Fruit fly (Drosophila melanogaster) whole organism, embryonic: ENCODE results near the gene Nlg2.
A peak's percentile ranks its signal among the peaks of the same experiment; 100 is the strongest.

Experiments
- Abd-B ChIP-seq: fragments of 200-800 bp; sonication (Bioruptor generic); optimal IDR thresholded peaks from 2 replicates; lab custom pipeline; 2018; ENCODE audit warnings: missing biosample characterization, mild to moderate bottlenecking, missing genetic modification characterization, moderate library complexity
- BEAF-32 ChIP-seq: fragments of 200-800 bp; sonication (Bioruptor generic); optimal IDR thresholded peaks from 3 replicates; lab custom pipeline; 2017; ENCODE audit warnings: missing biosample characterization, missing genetic modification characterization, mild to moderate bottlenecking, moderate library complexity, missing genetic modification reagents
- CG11723 ChIP-seq: fragments of 200-800 bp; sonication (Bioruptor generic); optimal IDR thresholded peaks from 2 replicates; lab custom pipeline; 2017; ENCODE audit warnings: missing biosample characterization, mild to moderate bottlenecking, missing genetic modification characterization
- CG12104 ChIP-seq: fragments of 200-800 bp; sonication (Bioruptor generic); optimal IDR thresholded peaks from 3 replicates; lab custom pipeline; 2016; ENCODE audit warnings: missing biosample characterization, missing genetic modification characterization
- CG12391 ChIP-seq: fragments of 200-800 bp; sonication (Bioruptor generic); optimal IDR thresholded peaks from 3 replicates; lab custom pipeline; 2018; ENCODE audit warnings: missing biosample characterization, mild to moderate bottlenecking, missing genetic modification characterization, moderate library complexity
- CG13287 ChIP-seq: fragments of 200-800 bp; sonication (Bioruptor generic); IDR thresholded peaks from 2 replicates; pipeline ENCODE4 v1.3.6; 2022; ENCODE audit warnings: missing biosample characterization, missing genetic modification characterization; ENCODE audit not compliant: partially characterized antibody
- CG1603 ChIP-seq: fragments of 200-800 bp; sonication (Bioruptor generic); optimal IDR thresholded peaks from 2 replicates; lab custom pipeline; 2019; ENCODE audit warnings: missing biosample characterization, mild to moderate bottlenecking, missing genetic modification characterization, moderate library complexity
- CG16813 ChIP-seq: fragments of 200-800 bp; sonication (Bioruptor generic); IDR thresholded peaks from 3 replicates; pipeline ENCODE4 v1.3.6; 2022; ENCODE audit warnings: missing biosample characterization, missing genetic modification characterization; ENCODE audit not compliant: partially characterized antibody
- CG17186 ChIP-seq: fragments of 200-800 bp; sonication (Bioruptor generic); optimal IDR thresholded peaks from 3 replicates; lab custom pipeline; 2017; ENCODE audit warnings: missing biosample characterization, missing genetic modification reagents, missing genetic modification characterization
- CG17912 ChIP-seq: fragments of 200-800 bp; sonication (Bioruptor generic); optimal IDR thresholded peaks from 2 replicates; lab custom pipeline; 2018; ENCODE audit warnings: missing biosample characterization, mild to moderate bottlenecking, missing genetic modification characterization
- CG18262 ChIP-seq: fragments of 200-800 bp; optimal IDR thresholded peaks from 3 replicates; lab custom pipeline; 2019; ENCODE audit warnings: missing biosample characterization, mild to moderate bottlenecking, missing genetic modification characterization, moderate library complexity
- CG2116 ChIP-seq: fragments of 200-800 bp; sonication (Bioruptor generic); optimal IDR thresholded peaks from 3 replicates; lab custom pipeline; 2018; ENCODE audit warnings: missing biosample characterization, mild to moderate bottlenecking, missing genetic modification characterization
- CG32767 ChIP-seq: fragments of 200-800 bp; sonication (Bioruptor generic); IDR thresholded peaks from 2 replicates; pipeline ENCODE4 v1.3.6; 2022; ENCODE audit warnings: missing biosample characterization, missing genetic modification characterization
- CG33213 ChIP-seq: fragments of 200-800 bp; sonication (Bioruptor generic); optimal IDR thresholded peaks from 3 replicates; lab custom pipeline; 2016; ENCODE audit warnings: missing biosample characterization, missing genetic modification characterization
- CG4617 ChIP-seq: fragments of 200-800 bp; sonication (Bioruptor generic); optimal IDR thresholded peaks from 3 replicates; lab custom pipeline; 2016; ENCODE audit warnings: missing biosample characterization, missing genetic modification characterization, borderline replicate concordance
- CG6791 ChIP-seq: fragments of 200-800 bp; sonication (Bioruptor generic); IDR thresholded peaks from 3 replicates; pipeline ENCODE4 v1.3.6; 2022; ENCODE audit warnings: missing biosample characterization, missing genetic modification characterization; ENCODE audit not compliant: partially characterized antibody
- CG8290 ChIP-seq, 3 experiments: fragments of 200-800 bp; sonication (Bioruptor generic); optimal IDR thresholded peaks; 2 replicates each; lab custom pipeline; 2016 to 2019; ENCODE audit warnings: missing biosample characterization in 3 of 3, missing genetic modification characterization in 3 of 3, mild to moderate bottlenecking in 2 of 3, moderate library complexity in 1 of 3
- CG8924 ChIP-seq: fragments of 200-800 bp; optimal IDR thresholded peaks from 3 replicates; lab custom pipeline; 2019; ENCODE audit warnings: missing biosample characterization, mild to moderate bottlenecking, missing genetic modification characterization, moderate library complexity
- CG9797 ChIP-seq: fragments of 200-800 bp; sonication (Bioruptor generic); optimal IDR thresholded peaks from 3 replicates; lab custom pipeline; 2018; ENCODE audit warnings: missing biosample characterization, mild to moderate bottlenecking, missing genetic modification characterization
- CHES-1-like ChIP-seq: fragments of 200-800 bp; sonication (Bioruptor generic); optimal IDR thresholded peaks from 2 replicates; lab custom pipeline; 2016; ENCODE audit warnings: missing biosample characterization, missing genetic modification characterization
- CTCF ChIP-seq: fragments of 200-800 bp; sonication (Bioruptor generic); optimal IDR thresholded peaks from 2 replicates; lab custom pipeline; 2017; ENCODE audit warnings: missing biosample characterization, mild to moderate bottlenecking, missing genetic modification characterization, moderate library complexity
- CoRest ChIP-seq: fragments of 200-800 bp; sonication (Bioruptor generic); optimal IDR thresholded peaks from 3 replicates; lab custom pipeline; 2018; ENCODE audit warnings: missing biosample characterization, mild to moderate bottlenecking, missing genetic modification characterization, moderate library complexity
- Dll ChIP-seq: fragments of 200-800 bp; sonication (Bioruptor generic); IDR thresholded peaks from 4 replicates; pipeline ENCODE4 v1.3.6; 2022; ENCODE audit warnings: missing biosample characterization, missing genetic modification characterization; ENCODE audit not compliant: partially characterized antibody
- E2f1 ChIP-seq: fragments of 200-800 bp; sonication (Bioruptor generic); IDR thresholded peaks from 2 replicates; pipeline ENCODE4 v1.3.6; 2022; ENCODE audit warnings: missing biosample characterization, missing genetic modification characterization
- E2f2 ChIP-seq: fragments of 200-800 bp; sonication (Bioruptor generic); IDR thresholded peaks from 2 replicates; pipeline ENCODE4 v1.3.6; 2022; ENCODE audit warnings: missing biosample characterization, missing genetic modification characterization
- Elba2 ChIP-seq: fragments of 200-800 bp; sonication (Bioruptor generic); optimal IDR thresholded peaks from 3 replicates; lab custom pipeline; 2016; ENCODE audit warnings: missing biosample characterization, missing genetic modification characterization
- Ets65A ChIP-seq: fragments of 200-800 bp; sonication (Bioruptor generic); peaks from one replicate; lab custom pipeline; 2016; ENCODE audit warnings: missing biosample characterization, missing genetic modification characterization
- HmgD ChIP-seq: fragments of 200-800 bp; sonication (Bioruptor generic); optimal IDR thresholded peaks from 3 replicates; lab custom pipeline; 2016; ENCODE audit warnings: missing biosample characterization, missing genetic modification characterization
- HmgZ ChIP-seq: fragments of 200-800 bp; sonication (Bioruptor generic); optimal IDR thresholded peaks from 2 replicates; lab custom pipeline; 2018; ENCODE audit warnings: missing biosample characterization, mild to moderate bottlenecking, missing genetic modification characterization
- Hmx ChIP-seq: fragments of 200-800 bp; sonication (Bioruptor generic); optimal IDR thresholded peaks from 2 replicates; lab custom pipeline; 2016; ENCODE audit warnings: missing biosample characterization, missing genetic modification characterization
- MBD-R2 ChIP-seq: fragments of 200-800 bp; sonication (Bioruptor generic); IDR thresholded peaks from 2 replicates; pipeline ENCODE4 v1.3.6; 2022; ENCODE audit warnings: missing biosample characterization, missing genetic modification characterization
- Max ChIP-seq: fragments of 200-800 bp; sonication (Bioruptor generic); optimal IDR thresholded peaks from 2 replicates; lab custom pipeline; 2016; ENCODE audit warnings: missing biosample characterization, mild to moderate bottlenecking, missing genetic modification characterization
- Med ChIP-seq: fragments of 200-800 bp; sonication (Bioruptor generic); peaks from one replicate; lab custom pipeline; 2016; ENCODE audit warnings: missing biosample characterization, missing genetic modification characterization, mild to moderate bottlenecking, inconsistent platforms, moderate library complexity
- Myb ChIP-seq: fragments of 200-800 bp; sonication (Bioruptor generic); optimal IDR thresholded peaks from 2 replicates; lab custom pipeline; 2016; ENCODE audit warnings: missing biosample characterization, missing genetic modification characterization
- NC2β ChIP-seq: fragments of 200-800 bp; sonication (Bioruptor generic); optimal IDR thresholded peaks from 2 replicates; lab custom pipeline; 2016; ENCODE audit warnings: missing biosample characterization, missing genetic modification characterization
- Opbp ChIP-seq: fragments of 200-800 bp; sonication (Bioruptor generic); IDR thresholded peaks from 3 replicates; pipeline ENCODE4 v1.3.6; 2022; ENCODE audit warnings: missing biosample characterization, missing genetic modification characterization; ENCODE audit not compliant: partially characterized antibody
- Sin3A ChIP-seq: fragments of >200 bp; optimal IDR thresholded peaks from 2 replicates; lab custom pipeline; 2018
- ato ChIP-seq: fragments of 200-800 bp; sonication (Bioruptor generic); IDR thresholded peaks from 2 replicates; pipeline ENCODE4 v1.3.6; 2022; ENCODE audit warnings: missing biosample characterization, missing genetic modification characterization; ENCODE audit not compliant: partially characterized antibody
- bcd ChIP-seq: fragments of 200-800 bp; sonication (Bioruptor generic); optimal IDR thresholded peaks from 2 replicates; lab custom pipeline; 2017; ENCODE audit warnings: missing biosample characterization, mild to moderate bottlenecking, missing genetic modification characterization
- caup ChIP-seq: fragments of 200-800 bp; sonication (Bioruptor generic); optimal IDR thresholded peaks from 3 replicates; lab custom pipeline; 2017; ENCODE audit warnings: missing biosample characterization, mild to moderate bottlenecking, missing genetic modification characterization, moderate library complexity; ENCODE audit not compliant: severe bottlenecking
- cwo ChIP-seq: fragments of 200-800 bp; sonication (Bioruptor generic); optimal IDR thresholded peaks from 3 replicates; lab custom pipeline; 2017; ENCODE audit warnings: missing biosample characterization, missing genetic modification characterization, mild to moderate bottlenecking, moderate library complexity, missing genetic modification reagents
- dm ChIP-seq: fragments of 200-800 bp; sonication (Bioruptor generic); optimal IDR thresholded peaks from 3 replicates; lab custom pipeline; 2016; ENCODE audit warnings: missing biosample characterization, missing genetic modification characterization
- gfzf ChIP-seq: fragments of 200-800 bp; sonication (Bioruptor generic); optimal IDR thresholded peaks from 2 replicates; lab custom pipeline; 2016; ENCODE audit warnings: missing biosample characterization, mild to moderate bottlenecking, missing genetic modification characterization, moderate library complexity
- hb ChIP-seq: fragments of 200-800 bp; sonication (Bioruptor generic); IDR thresholded peaks from 3 replicates; pipeline ENCODE4 v1.3.6; 2022; ENCODE audit warnings: missing biosample characterization, missing genetic modification characterization; ENCODE audit not compliant: partially characterized antibody
- insv ChIP-seq, 2 experiments: fragments of 200-800 bp; sonication (Bioruptor generic); optimal IDR thresholded peaks; 3 replicates each; lab custom pipeline; 2016 to 2018; ENCODE audit warnings: missing biosample characterization in 2 of 2, missing genetic modification characterization in 2 of 2
- phol ChIP-seq: fragments of 200-800 bp; sonication (Bioruptor generic); optimal IDR thresholded peaks from 3 replicates; lab custom pipeline; 2018; ENCODE audit warnings: missing biosample characterization, mild to moderate bottlenecking, missing genetic modification characterization, moderate library complexity
- stwl ChIP-seq: fragments of 200-800 bp; sonication (Bioruptor generic); optimal IDR thresholded peaks from 3 replicates; lab custom pipeline; 2018; ENCODE audit warnings: missing biosample characterization, mild to moderate bottlenecking, missing genetic modification characterization, moderate library complexity
- trem ChIP-seq: fragments of 200-800 bp; optimal IDR thresholded peaks from 3 replicates; lab custom pipeline; 2019; ENCODE audit warnings: missing biosample characterization, mild to moderate bottlenecking, missing genetic modification characterization, moderate library complexity
- zfh1 ChIP-seq: fragments of 200-800 bp; sonication (Bioruptor generic); IDR thresholded peaks from 3 replicates; pipeline ENCODE4 v1.3.6; 2022; ENCODE audit warnings: missing biosample characterization, missing genetic modification characterization

Gene Nlg2

dm6 chr2L:6853917-6854316, 20.8 kb upstream of the Nlg2 start (continued):
- peak; percentile 19 for TF ChIP-seq bcd (GFP tag; lab: Kevin White, UChicago)
- TF ChIP-seq insv (GFP tag; optimal IDR thresholded peaks at IDR 0.05; lab: Kevin White, UChicago): peak in 1 of 2 experiments; percentile 30
- TF ChIP-seq zfh1 (GFP tag; lab: Robert Waterston, UW): 0 out of 3 replicates have a peak, but pooled peaks have one; percentile 32
- TF ChIP-seq E2f2 (GFP tag; lab: Robert Waterston, UW): peak; percentile 83
- peak; percentile 76 for TF ChIP-seq cwo (GFP tag; lab: Kevin White, UChicago)
- peak; percentile 98 for TF ChIP-seq Max (GFP tag; lab: Kevin White, UChicago)
- peak; percentile 67 for TF ChIP-seq Myb (GFP tag; lab: Kevin White, UChicago)
- TF ChIP-seq CG1603 (tag; lab: Kevin White, UChicago): peak; percentile 80
- TF ChIP-seq Med: peak; percentile 78
- TF ChIP-seq Sin3A (lab: Kevin White, UChicago): peak; percentile 6
- TF ChIP-seq CG4617 (GFP tag; lab: Kevin White, UChicago): peak; percentile 63
- peak; percentile 33 for TF ChIP-seq CG2116 (GFP tag; lab: Kevin White, UChicago)
- TF ChIP-seq HmgD (GFP tag; lab: Kevin White, UChicago): peak; percentile 15
- peak; percentile 99 for TF ChIP-seq dm
- peak; percentile 20 for TF ChIP-seq Ets65A (GFP tag; lab: Kevin White, UChicago)
- TF ChIP-seq Elba2 (GFP tag; lab: Kevin White, UChicago): peak; percentile 3
- TF ChIP-seq CG18262: no peak
- TF ChIP-seq BEAF-32 (GFP tag; lab: Kevin White, UChicago): peak; percentile 43
- no peak for TF ChIP-seq caup (GFP tag; lab: Kevin White, UChicago)
- peak; percentile 91 for TF ChIP-seq gfzf (GFP tag; lab: Kevin White, UChicago)
- peak; percentile 48; the same call in 2 of the 3 replicates for TF ChIP-seq Opbp (GFP tag; lab: Robert Waterston, UW)
- TF ChIP-seq trem (tag; lab: Kevin White, UChicago): peak; percentile 72
- TF ChIP-seq phol (tag; lab: Kevin White, UChicago): peak; percentile 50
- TF ChIP-seq HmgZ (tag; lab: Kevin White, UChicago): peak; percentile 76
- peak; percentile 32; the same call in 2 of the 3 replicates for TF ChIP-seq CG16813 (GFP tag; lab: Robert Waterston, UW)
- TF ChIP-seq CG8290 (GFP tag; optimal IDR thresholded peaks at IDR 0.05; lab: Kevin White, UChicago): no peak
- no peak for TF ChIP-seq CG8290 (tag; optimal IDR thresholded peaks at IDR 0.05; lab: Kevin White, UChicago)
- peak; percentile 49 for TF ChIP-seq CG12391 (tag; lab: Kevin White, UChicago)
- peak; percentile 17 for TF ChIP-seq CG17912 (GFP tag; lab: Kevin White, UChicago)
- peak; percentile 6 for TF ChIP-seq CoRest
- no peak for TF ChIP-seq CG12104 (GFP tag; lab: Kevin White, UChicago)
- TF ChIP-seq CG8924 (tag; lab: Kevin White, UChicago): peak; percentile 59
- TF ChIP-seq CG6791 (GFP tag; lab: Robert Waterston, UW): peak; percentile 50; the same call in 1 of the 3 replicates
- peak; percentile 28; the same call in 1 of the 2 replicates for TF ChIP-seq CG13287 (GFP tag; lab: Robert Waterston, UW)
- peak; percentile 20 for TF ChIP-seq NC2β
- TF ChIP-seq CG33213 (GFP tag; lab: Kevin White, UChicago): no peak
- TF ChIP-seq hb (GFP tag; lab: Robert Waterston, UW): no peak
- TF ChIP-seq Abd-B (GFP tag; lab: Kevin White, UChicago): peak; percentile 15
- peak; percentile 45; the same call in 1 of the 2 replicates for TF ChIP-seq CG32767 (GFP tag; lab: Robert Waterston, UW)
- peak; percentile 36; the same call in 1 of the 2 replicates for TF ChIP-seq ato (GFP tag; lab: Robert Waterston, UW)
- TF ChIP-seq CG11723 (GFP tag; lab: Kevin White, UChicago): no peak
- TF ChIP-seq CG17186 (GFP tag; lab: Kevin White, UChicago): peak; percentile 93
- peak; percentile 96 for TF ChIP-seq MBD-R2 (GFP tag; lab: Robert Waterston, UW)
- TF ChIP-seq E2f1: peak; percentile 52; the same call in 1 of the 2 replicates
- peak; percentile 88 for TF ChIP-seq CG9797 (GFP tag; lab: Kevin White, UChicago)
- TF ChIP-seq stwl: peak; percentile 68
- 0 out of 4 replicates have a peak, but pooled peaks have one; percentile 39 for TF ChIP-seq Dll
- peak; percentile 53 for TF ChIP-seq CHES-1-like (GFP tag; lab: Kevin White, UChicago)
- no peak for TF ChIP-seq Hmx (GFP tag; lab: Kevin White, UChicago)
- TF ChIP-seq CTCF (GFP tag; lab: Kevin White, UChicago): peak; percentile 69
